Fruit fly (Drosophila melanogaster): ENCODE data around the gene slgA.

Gene slgA

dm6 chrX:21362878-21363277 lies 10.9 kb upstream of the slgA start, which contains the start of the genes bbx and waw:
Gene bbx, plus strand, starts transcription at chrX:21363028.
Gene waw, plus strand, starts transcription at chrX:21363028.
- TF ChIP-seq psq (optimal IDR thresholded peaks at IDR 0.05) (no peak), Myc (optimal IDR thresholded peaks at IDR 0.05) (no peak)

dm6 chrX:21365421-21365820 lies 8.4 kb upstream of the slgA start:
- TF ChIP-seq ttk (optimal IDR thresholded peaks at IDR 0.05) (no peak), insv (optimal IDR thresholded peaks at IDR 0.05) (no peak), Myc (optimal IDR thresholded peaks at IDR 0.05) (no peak), h (optimal IDR thresholded peaks at IDR 0.05) (no peak), psq (optimal IDR thresholded peaks at IDR 0.05) (no peak), Sin3A (optimal IDR thresholded peaks at IDR 0.05) (no peak)

DNA sequence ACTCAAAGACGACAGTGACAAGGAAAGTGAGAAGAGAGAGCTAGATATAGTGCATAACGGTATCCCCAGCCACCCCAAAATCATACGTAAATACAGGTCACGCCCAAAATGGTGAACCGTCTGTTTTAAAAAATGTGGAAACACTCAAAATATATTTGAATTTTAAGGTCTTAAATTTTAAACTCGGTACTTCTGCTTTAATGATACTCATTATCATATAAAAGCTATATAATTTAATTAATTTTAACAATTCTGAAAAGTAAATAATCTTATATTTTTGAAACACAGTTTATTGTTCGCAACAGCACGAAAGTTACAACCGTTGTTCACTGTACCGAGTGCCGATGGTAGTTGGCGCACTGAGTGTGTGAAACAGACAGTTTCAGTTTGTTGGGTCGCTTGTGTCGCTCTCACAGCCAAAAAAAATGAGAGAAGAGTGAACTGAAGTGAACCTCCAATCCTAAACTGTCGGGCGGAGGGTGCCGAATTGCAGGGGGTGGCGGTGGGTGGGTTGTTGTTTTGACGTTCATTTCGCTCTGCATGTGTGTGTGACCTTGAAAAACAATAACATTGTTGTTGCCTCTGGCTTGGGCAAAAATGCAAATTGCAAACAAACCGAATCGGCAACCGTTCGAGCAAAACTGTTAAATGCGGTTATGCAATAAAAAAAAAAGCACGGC lies 7.4 kb upstream of the slgA start:
- no peak for TF ChIP-seq psq (optimal IDR thresholded peaks at IDR 0.05)
- no peak for TF ChIP-seq insv (optimal IDR thresholded peaks at IDR 0.05)
- no peak for TF ChIP-seq Myc (optimal IDR thresholded peaks at IDR 0.05)
- TF ChIP-seq Sin3A (optimal IDR thresholded peaks at IDR 0.05): no peak
- TF ChIP-seq h (optimal IDR thresholded peaks at IDR 0.05): no peak
- no peak for TF ChIP-seq ttk (optimal IDR thresholded peaks at IDR 0.05)

DNA sequence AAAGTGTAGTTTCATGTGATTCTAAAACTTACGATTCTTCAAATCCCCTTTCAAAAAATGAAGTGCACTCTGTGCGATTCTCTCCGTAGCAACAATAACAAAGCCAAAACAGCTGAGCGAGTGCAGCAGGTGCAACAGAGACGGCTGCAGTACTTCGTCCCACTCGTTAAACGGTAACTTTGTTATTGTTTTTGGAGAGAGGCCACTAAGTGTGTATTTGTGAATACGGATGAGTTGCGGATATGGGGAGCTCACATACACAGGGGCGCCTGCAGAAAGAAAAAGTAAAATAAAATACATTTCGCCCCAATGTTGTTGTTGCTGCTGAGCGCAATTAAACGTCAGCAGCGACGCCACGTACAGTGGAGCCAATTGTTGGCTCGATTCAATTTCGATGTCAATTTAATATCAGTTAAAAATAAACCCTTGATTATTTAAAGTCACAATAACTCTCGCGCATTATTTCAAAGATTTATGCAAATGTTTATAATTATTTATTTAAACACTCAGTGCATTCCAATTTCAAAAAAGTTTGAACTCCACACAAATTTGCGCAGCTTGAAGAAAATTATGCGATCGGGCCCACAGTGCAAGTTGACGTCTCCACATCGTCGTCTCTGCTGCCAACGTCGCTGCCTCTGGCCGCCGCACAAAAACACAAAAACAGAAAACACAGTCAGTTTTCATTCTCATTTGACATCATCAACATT lies 6.3 kb upstream of the slgA start:
- TF ChIP-seq Myc (optimal IDR thresholded peaks at IDR 0.05): no peak

DNA sequence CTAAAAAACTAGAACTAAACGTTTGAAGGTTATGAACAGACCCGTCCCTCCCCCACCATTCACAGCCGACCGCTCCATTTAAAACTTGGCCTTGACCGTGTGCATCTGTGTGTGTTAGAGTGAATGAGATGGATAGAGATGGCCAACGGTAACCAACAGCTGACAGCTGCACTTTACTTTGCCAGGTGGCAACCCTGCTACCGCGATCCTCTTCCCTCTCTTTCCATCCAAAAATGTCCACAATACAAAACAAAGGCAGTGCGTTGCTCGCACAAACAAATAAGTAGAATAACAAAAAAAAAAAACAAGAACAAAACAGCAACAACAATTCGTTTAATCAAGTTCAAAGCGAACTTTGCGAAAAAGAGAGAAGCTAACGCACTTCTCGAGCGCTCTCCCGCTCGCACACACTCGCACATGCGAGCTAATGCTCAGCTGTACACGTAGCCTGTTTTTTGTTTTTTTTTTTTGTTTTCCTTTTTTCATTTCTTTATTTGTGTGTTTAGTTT lies 5.3 kb upstream of the slgA start:
- TF ChIP-seq insv (optimal IDR thresholded peaks at IDR 0.05) (no peak), h (optimal IDR thresholded peaks at IDR 0.05) (no peak), Myc (optimal IDR thresholded peaks at IDR 0.05) (no peak), ttk (optimal IDR thresholded peaks at IDR 0.05) (no peak), psq (optimal IDR thresholded peaks at IDR 0.05) (no peak), Sin3A (optimal IDR thresholded peaks at IDR 0.05) (no peak)

dm6 chrX:21369149-21369988 lies 4.4 kb upstream of the slgA start:
- TF ChIP-seq psq (optimal IDR thresholded peaks at IDR 0.05) (no peak), ttk (optimal IDR thresholded peaks at IDR 0.05) (no peak), insv (optimal IDR thresholded peaks at IDR 0.05) (no peak), h (optimal IDR thresholded peaks at IDR 0.05) (no peak), Myc (optimal IDR thresholded peaks at IDR 0.05) (no peak), Sin3A (optimal IDR thresholded peaks at IDR 0.05) (no peak)

DNA sequence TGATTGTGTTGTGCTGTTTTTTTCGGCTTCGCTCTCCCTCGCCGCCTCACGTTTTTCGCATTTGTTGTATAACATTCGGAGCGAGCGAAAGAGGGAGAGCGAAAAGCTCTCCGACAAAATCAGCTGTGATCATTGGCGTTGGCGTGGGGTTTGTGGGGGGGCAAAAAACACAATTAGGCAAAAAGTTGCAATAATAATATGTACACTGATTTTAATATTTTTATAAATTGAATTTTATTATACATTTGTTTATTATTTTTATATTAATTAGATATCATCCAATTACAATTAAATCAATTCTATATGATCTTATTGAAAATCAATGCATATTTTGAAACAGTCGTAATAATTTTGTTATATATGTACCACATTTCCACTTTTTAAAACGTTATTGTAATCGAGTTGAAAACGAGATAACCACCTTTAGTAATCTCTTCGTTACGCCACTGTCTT lies 1.8 kb downstream of the slgA start:
- TF ChIP-seq ttk (optimal IDR thresholded peaks at IDR 0.05) (no peak), psq (optimal IDR thresholded peaks at IDR 0.05) (no peak), Sin3A (optimal IDR thresholded peaks at IDR 0.05) (no peak), h (optimal IDR thresholded peaks at IDR 0.05) (no peak), Myc (optimal IDR thresholded peaks at IDR 0.05) (no peak), insv (optimal IDR thresholded peaks at IDR 0.05) (no peak)

DNA sequence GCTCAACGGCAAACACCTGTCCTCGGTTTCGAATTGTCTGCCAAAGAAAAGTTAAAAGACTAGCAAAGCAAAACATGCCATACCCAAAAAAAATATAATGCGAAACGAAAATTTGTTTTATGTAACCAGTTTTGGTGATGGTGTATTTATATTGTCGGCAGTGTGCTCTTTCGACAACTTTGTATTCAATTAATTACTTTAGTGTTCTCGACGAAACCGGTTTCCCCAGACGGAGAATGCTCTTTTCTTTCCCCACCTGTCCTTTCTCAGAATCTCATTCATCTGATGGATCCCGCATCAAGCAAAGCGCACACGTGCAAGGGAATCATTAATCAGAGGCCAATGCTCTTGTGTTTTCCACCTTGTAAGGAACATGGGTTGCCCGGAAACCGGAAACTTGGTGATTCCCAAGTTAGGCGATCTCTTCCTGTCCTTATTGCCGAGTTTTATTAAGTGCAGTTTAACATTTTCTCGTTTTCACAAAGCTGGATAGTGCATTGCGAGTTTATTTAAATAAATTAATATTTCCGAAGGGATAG lies 4.6 kb downstream of the slgA start:
- TF ChIP-seq ttk (optimal IDR thresholded peaks at IDR 0.05) (no peak), Myc (optimal IDR thresholded peaks at IDR 0.05) (no peak), psq (optimal IDR thresholded peaks at IDR 0.05) (no peak), h (optimal IDR thresholded peaks at IDR 0.05) (no peak), insv (optimal IDR thresholded peaks at IDR 0.05) (no peak), Sin3A (optimal IDR thresholded peaks at IDR 0.05) (no peak)

DNA sequence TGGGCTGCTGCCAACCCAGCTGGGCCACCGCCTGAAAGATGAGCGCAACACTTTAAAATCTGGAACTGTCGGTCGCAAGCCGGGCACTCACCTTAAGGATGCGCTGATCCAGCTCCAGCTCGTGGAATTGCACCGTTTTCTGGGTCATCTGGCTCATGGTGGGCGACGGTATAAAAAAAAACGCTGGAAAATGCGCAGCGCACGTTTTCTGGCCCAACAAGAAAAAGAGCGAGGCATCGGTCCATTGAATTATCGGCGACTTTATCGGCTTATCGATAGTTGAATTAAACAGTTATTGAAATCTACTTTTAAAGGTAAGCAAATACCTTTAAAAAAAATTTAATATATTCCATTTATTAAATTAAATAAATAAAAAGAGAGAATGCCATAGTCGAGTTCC lies 13.9 kb downstream of the slgA start, which contains the start of gene Ddx56:
TSS of gene Ddx56 (minus strand) at position 252 of the 400 bp plus-strand sequence.
- TF ChIP-seq psq (optimal IDR thresholded peaks at IDR 0.05) (no peak), Sin3A (optimal IDR thresholded peaks at IDR 0.05) (no peak), Myc (optimal IDR thresholded peaks at IDR 0.05) (no peak), ttk (optimal IDR thresholded peaks at IDR 0.05) (no peak), h (optimal IDR thresholded peaks at IDR 0.05) (no peak), insv (optimal IDR thresholded peaks at IDR 0.05) (no peak)

dm6 chrX:21388734-21389133 lies 14.9 kb downstream of the slgA start, which contains the start of gene mst:
Gene mst, plus strand, starts transcription at chrX:21388977.
- TF ChIP-seq ttk (optimal IDR thresholded peaks at IDR 0.05) (no peak), Sin3A (optimal IDR thresholded peaks at IDR 0.05) (no peak), insv (optimal IDR thresholded peaks at IDR 0.05) (no peak), psq (optimal IDR thresholded peaks at IDR 0.05) (no peak), Myc (optimal IDR thresholded peaks at IDR 0.05) (no peak), h (optimal IDR thresholded peaks at IDR 0.05) (no peak)

- no peak for TF ChIP-seq h (optimal IDR thresholded peaks at IDR 0.05)
- TF ChIP-seq insv (optimal IDR thresholded peaks at IDR 0.05): no peak
- no peak for TF ChIP-seq Myc (optimal IDR thresholded peaks at IDR 0.05)
- no peak for TF ChIP-seq psq (optimal IDR thresholded peaks at IDR 0.05)
- TF ChIP-seq ttk (optimal IDR thresholded peaks at IDR 0.05): no peak
- no peak for TF ChIP-seq Sin3A (optimal IDR thresholded peaks at IDR 0.05)
Measured at dm6 chrX:21396860-21397459, 23.2 kb downstream of the slgA start, which contains the start of gene lcs. Gene lcs, minus strand, starts transcription at chrX:21397316.

Data from Kc167 (cell line).